Fruit fly (Drosophila melanogaster) whole organism, wandering third instar larva: ENCODE results near the gene CG6225.

Source experiments
- CrebA ChIP-seq: fragments of 200-800 bp; sonication (Bioruptor generic); optimal IDR thresholded peaks from 2 replicates; lab custom pipeline; 2016; ENCODE audit warnings: missing biosample characterization, mild to moderate bottlenecking, missing genetic modification characterization, borderline replicate concordance
- Dfd ChIP-seq: fragments of >200 bp; optimal IDR thresholded peaks from 2 replicates; lab custom pipeline; 2017; ENCODE audit warnings: missing biosample characterization, missing genetic modification characterization
- HLH106 ChIP-seq: fragments of 200-800 bp; optimal IDR thresholded peaks from 3 replicates; lab custom pipeline; 2019; ENCODE audit warnings: missing biosample characterization, mild to moderate bottlenecking, missing genetic modification characterization, moderate library complexity
- Hnf4 ChIP-seq: fragments of 200-800 bp; sonication (Bioruptor generic); optimal IDR thresholded peaks from 2 replicates; lab custom pipeline; 2016; ENCODE audit warnings: missing biosample characterization, mild to moderate bottlenecking, missing genetic modification characterization
- fru ChIP-seq: fragments of 200-800 bp; sonication (Bioruptor generic); optimal IDR thresholded peaks from 3 replicates; lab custom pipeline; 2016; ENCODE audit warnings: missing biosample characterization, mild to moderate bottlenecking, missing genetic modification characterization
- lola ChIP-seq: fragments of >200 bp; optimal IDR thresholded peaks from 2 replicates; lab custom pipeline; 2017; ENCODE audit warnings: missing biosample characterization, missing genetic modification characterization
- psq ChIP-seq: fragments of 200-800 bp; sonication (Bioruptor generic); optimal IDR thresholded peaks from 3 replicates; lab custom pipeline; 2017; ENCODE audit warnings: missing biosample characterization, mild to moderate bottlenecking, missing genetic modification characterization, moderate library complexity
- sage ChIP-seq: fragments of 200-800 bp; sonication (Bioruptor generic); optimal IDR thresholded peaks from 2 replicates; lab custom pipeline; 2016; ENCODE audit warnings: missing biosample characterization, mild to moderate bottlenecking, missing genetic modification characterization
- tai ChIP-seq: sonication (Bioruptor generic); optimal IDR thresholded peaks from 2 replicates; lab custom pipeline; 2016; ENCODE audit warnings: missing biosample characterization, missing genetic modification characterization

dm6 chr3R:12701994-12702494, 47.7 kb downstream of the CG6225 start:
- no peak for TF ChIP-seq fru
- no peak for TF ChIP-seq psq (GFP tag; lab: Kevin White, UChicago)
- no peak for TF ChIP-seq lola (GFP tag; lab: Kevin White, UChicago)
- no peak for TF ChIP-seq tai (GFP tag; lab: Kevin White, UChicago)
- TF ChIP-seq sage = no peak
- TF ChIP-seq HLH106 (tag; lab: Kevin White, UChicago) = no peak
- TF ChIP-seq Hnf4 (GFP tag; lab: Kevin White, UChicago) = no peak
- TF ChIP-seq CrebA = no peak
- TF ChIP-seq Dfd (GFP tag; lab: Kevin White, UChicago) = no peak
